Worm (Caenorhabditis elegans) whole organism, L4 larva: ENCODE data around the gene ZK829.1.

Experiments used
- F10B5.3 ChIP-seq: sonication (generic microtip); optimal IDR thresholded peaks from 2 replicates; lab custom pipeline; 2016; ENCODE audit warnings: mild to moderate bottlenecking, missing genetic modification characterization, missing compliant biosample characterization
- F37D6.2 ChIP-seq: sonication (generic microtip); optimal IDR thresholded peaks from 2 replicates; lab custom pipeline; 2016; ENCODE audit warnings: mild to moderate bottlenecking, missing genetic modification characterization, missing compliant biosample characterization
- F49E8.2 ChIP-seq: sonication (generic microtip); optimal IDR thresholded peaks from 2 replicates; lab custom pipeline; 2016; ENCODE audit warnings: missing compliant biosample characterization, mild to moderate bottlenecking, missing genetic modification characterization, borderline replicate concordance
- R02D3.7 ChIP-seq: fragments of 150-350 bp; sonication (generic microtip); optimal IDR thresholded peaks from 3 replicates; lab custom pipeline; 2014; ENCODE audit warnings: missing biosample characterization, missing genetic modification characterization
- T20F7.1 ChIP-seq: fragments of 200-800 bp; sonication (Bioruptor generic); optimal IDR thresholded peaks from 2 replicates; lab custom pipeline; 2018; ENCODE audit warnings: mild to moderate bottlenecking, missing genetic modification characterization, missing compliant biosample characterization
- T26A8.4 ChIP-seq: fragments of 200-800 bp; sonication (Bioruptor generic); IDR thresholded peaks from 2 replicates; pipeline ENCODE4 v1.3.6; 2022; ENCODE audit warnings: missing genetic modification characterization, missing compliant biosample characterization
- Y5F2A.4 ChIP-seq: fragments of 200-800 bp; sonication (Bioruptor generic); optimal IDR thresholded peaks from 2 replicates; lab custom pipeline; 2018; ENCODE audit warnings: mild to moderate bottlenecking, missing genetic modification characterization, missing compliant biosample characterization
- Y75B8A.6 ChIP-seq: fragments of 200-800 bp; sonication (Bioruptor generic); IDR thresholded peaks from 2 replicates; pipeline ENCODE4 v1.3.6; 2022; ENCODE audit warnings: missing genetic modification reagents, missing genetic modification characterization, missing compliant biosample characterization
- aha-1 ChIP-seq: fragments of 150-350 bp; peaks from one replicate; lab custom pipeline; 2014; ENCODE audit warnings: missing biosample characterization, missing genetic modification characterization
- attf-4 ChIP-seq: sonication (generic microtip); optimal IDR thresholded peaks from 3 replicates; lab custom pipeline; 2017; ENCODE audit warnings: missing biosample characterization, missing genetic modification characterization
- ceh-20 ChIP-seq: fragments of 200-800 bp; sonication (Bioruptor generic); IDR thresholded peaks from 2 replicates; pipeline ENCODE4 v1.3.6; 2022; ENCODE audit warnings: missing genetic modification reagents, missing genetic modification characterization, missing compliant biosample characterization
- ceh-28 ChIP-seq: fragments of 150-350 bp; optimal IDR thresholded peaks from 2 replicates; lab custom pipeline; 2014; ENCODE audit warnings: missing biosample characterization, missing genetic modification reagents, missing genetic modification characterization
- ceh-62 ChIP-seq: sonication (generic microtip); optimal IDR thresholded peaks from 2 replicates; lab custom pipeline; 2017; ENCODE audit warnings: missing biosample characterization, missing genetic modification characterization
- daf-16 ChIP-seq, 3 experiments: sonication (generic microtip); optimal IDR thresholded peaks; 2 replicates each; lab custom pipeline; 2016 to 2017; ENCODE audit warnings: missing genetic modification characterization in 3 of 3, missing genetic modification reagents in 3 of 3, mild to moderate bottlenecking in 2 of 3, missing compliant biosample characterization in 2 of 3, missing biosample characterization in 1 of 3, moderate library complexity in 1 of 3
- daf-19 ChIP-seq: fragments of 200-800 bp; sonication (Bioruptor generic); conservative IDR thresholded peaks from 2 replicates; pipeline ENCODE4 v1.3.6; 2022; ENCODE audit warnings: missing genetic modification characterization, missing compliant biosample characterization
- daf-8 ChIP-seq: fragments of 200-800 bp; sonication (Bioruptor generic); IDR thresholded peaks from 2 replicates; pipeline ENCODE4 v1.3.6; 2022; ENCODE audit warnings: missing genetic modification characterization, missing compliant biosample characterization
- dmd-6 ChIP-seq: fragments of 200-800 bp; sonication (Bioruptor generic); IDR thresholded peaks from 2 replicates; pipeline ENCODE4 v1.3.6; 2022; ENCODE audit warnings: missing genetic modification reagents, missing genetic modification characterization, missing compliant biosample characterization
- dmd-8 ChIP-seq: fragments of 200-800 bp; sonication (Bioruptor generic); IDR thresholded peaks from 2 replicates; pipeline ENCODE4 v1.3.6; 2022; ENCODE audit warnings: missing genetic modification characterization, missing compliant biosample characterization
- dpl-1 ChIP-seq: fragments of 150-350 bp; optimal IDR thresholded peaks from 2 replicates; lab custom pipeline; 2014; ENCODE audit warnings: missing biosample characterization, missing genetic modification reagents, missing genetic modification characterization
- dve-1 ChIP-seq: sonication (generic microtip); optimal IDR thresholded peaks from 2 replicates; lab custom pipeline; 2017; ENCODE audit warnings: antibody characterized with exemption, mild to moderate bottlenecking, missing genetic modification characterization, missing compliant biosample characterization; ENCODE audit not compliant: insufficient read depth
- egl-27 ChIP-seq: sonication (generic microtip); optimal IDR thresholded peaks from 3 replicates; lab custom pipeline; 2017; ENCODE audit warnings: missing biosample characterization, missing genetic modification reagents, missing genetic modification characterization
- fos-1 ChIP-seq: fragments of 150-350 bp; optimal IDR thresholded peaks from 2 replicates; lab custom pipeline; 2014; ENCODE audit warnings: missing biosample characterization, missing genetic modification characterization
- hif-1 ChIP-seq, 2 experiments: sonication (generic microtip); optimal IDR thresholded peaks; 2 replicates each; lab custom pipeline; 2016 to 2017; ENCODE audit warnings: missing compliant biosample characterization in 2 of 2, missing genetic modification characterization in 2 of 2, missing genetic modification reagents in 2 of 2, missing genotype in 2 of 2, mild to moderate bottlenecking in 1 of 2
- hlh-11 ChIP-seq: fragments of 200-800 bp; sonication (Bioruptor generic); optimal IDR thresholded peaks from 2 replicates; lab custom pipeline; 2018; ENCODE audit warnings: mild to moderate bottlenecking, missing genetic modification characterization, missing compliant biosample characterization
- hlh-30 ChIP-seq: sonication (generic microtip); optimal IDR thresholded peaks from 2 replicates; lab custom pipeline; 2017; ENCODE audit warnings: antibody characterized with exemption, mild to moderate bottlenecking, missing genetic modification characterization, missing compliant biosample characterization; ENCODE audit not compliant: insufficient read depth
- jun-1 ChIP-seq: fragments of 150-350 bp; optimal IDR thresholded peaks from 2 replicates; lab custom pipeline; 2014; ENCODE audit warnings: missing biosample characterization, missing genetic modification reagents, missing genetic modification characterization
- lim-7 ChIP-seq: fragments of 200-800 bp; sonication (Bioruptor generic); IDR thresholded peaks from 2 replicates; pipeline ENCODE4 v1.3.6; 2022; ENCODE audit warnings: missing genetic modification characterization, missing compliant biosample characterization
- lin-1 ChIP-seq: fragments of 200-800 bp; sonication (Bioruptor generic); IDR thresholded peaks from 2 replicates; pipeline ENCODE4 v1.3.6; 2022; ENCODE audit warnings: missing genetic modification reagents, missing genetic modification characterization, missing compliant biosample characterization
- lin-13 ChIP-seq: fragments of 150-350 bp; optimal IDR thresholded peaks from 2 replicates; lab custom pipeline; 2014; ENCODE audit warnings: missing biosample characterization, missing genetic modification reagents, missing genetic modification characterization
- lin-38 ChIP-seq: fragments of 200-800 bp; sonication (Bioruptor generic); IDR thresholded peaks from 2 replicates; pipeline ENCODE4 v1.3.6; 2022; ENCODE audit warnings: missing genetic modification reagents, missing genetic modification characterization, missing compliant biosample characterization
- lin-39 ChIP-seq: fragments of 150-350 bp; optimal IDR thresholded peaks from 2 replicates; lab custom pipeline; 2014; ENCODE audit warnings: missing biosample characterization, missing genetic modification reagents, missing genetic modification characterization
- madf-5 ChIP-seq, 2 experiments: fragments of 200-800 bp; sonication (Bioruptor generic); IDR thresholded peaks; 2 replicates each; pipeline ENCODE4 v1.3.6; 2022; ENCODE audit warnings: missing compliant biosample characterization in 2 of 2, missing genetic modification characterization in 2 of 2
- madf-9 ChIP-seq: fragments of 200-800 bp; sonication (Bioruptor generic); conservative IDR thresholded peaks from 2 replicates; pipeline ENCODE4 v1.3.6; 2022; ENCODE audit warnings: missing genetic modification reagents, missing genetic modification characterization, missing compliant biosample characterization
- mdl-1 ChIP-seq, 2 experiments: fragments of 150-350 bp in 1 of 2; sonication (generic microtip) in 1 of 2; optimal IDR thresholded peaks; 2 replicates each; lab custom pipeline; 2014 to 2017; ENCODE audit warnings: missing biosample characterization in 2 of 2, missing genetic modification characterization in 2 of 2
- nhr-10 ChIP-seq: fragments of 150-350 bp; optimal IDR thresholded peaks from 2 replicates; lab custom pipeline; 2014; ENCODE audit warnings: missing biosample characterization, missing genetic modification characterization
- nhr-102 ChIP-seq: sonication (generic microtip); optimal IDR thresholded peaks from 2 replicates; lab custom pipeline; 2016; ENCODE audit warnings: mild to moderate bottlenecking, missing genetic modification characterization, moderate library complexity, missing compliant biosample characterization
- nhr-237 ChIP-seq: sonication (generic microtip); optimal IDR thresholded peaks from 2 replicates; lab custom pipeline; 2017; ENCODE audit warnings: missing biosample characterization, missing genetic modification characterization
- nhr-25 ChIP-seq: sonication (generic microtip); optimal IDR thresholded peaks from 2 replicates; lab custom pipeline; 2017; ENCODE audit warnings: missing genetic modification characterization, mild to moderate bottlenecking, missing compliant biosample characterization, antibody characterized with exemption, moderate library complexity, borderline replicate concordance; ENCODE audit not compliant: insufficient read depth
- nhr-28 ChIP-seq: fragments of 150-350 bp; optimal IDR thresholded peaks from 2 replicates; lab custom pipeline; 2014; ENCODE audit warnings: missing biosample characterization, missing genetic modification characterization
- nhr-41 ChIP-seq: fragments of 200-800 bp; sonication (Bioruptor generic); IDR thresholded peaks from 2 replicates; pipeline ENCODE4 v1.3.6; 2022; ENCODE audit warnings: missing genetic modification reagents, missing genetic modification characterization, missing compliant biosample characterization
- snpc-4 ChIP-seq: fragments of 150-350 bp; optimal IDR thresholded peaks from 2 replicates; lab custom pipeline; 2014; ENCODE audit warnings: missing biosample characterization, missing genetic modification characterization
- spr-1 ChIP-seq: sonication (generic microtip); optimal IDR thresholded peaks from 2 replicates; lab custom pipeline; 2016; ENCODE audit warnings: mild to moderate bottlenecking, missing genetic modification characterization, missing compliant biosample characterization
- spr-3 ChIP-seq: fragments of 200-800 bp; sonication (Bioruptor generic); optimal IDR thresholded peaks from 2 replicates; lab custom pipeline; 2018; ENCODE audit warnings: mild to moderate bottlenecking, missing genetic modification characterization, missing compliant biosample characterization
- unc-130 ChIP-seq: sonication (generic microtip); optimal IDR thresholded peaks from 2 replicates; lab custom pipeline; 2016; ENCODE audit warnings: missing genetic modification reagents, missing genetic modification characterization, missing compliant biosample characterization
- vab-7 ChIP-seq: fragments of 200-800 bp; sonication (Bioruptor generic); IDR thresholded peaks from 2 replicates; pipeline ENCODE4 v1.3.6; 2022; ENCODE audit warnings: missing genetic modification reagents, missing genetic modification characterization, missing compliant biosample characterization
- zag-1 ChIP-seq: fragments of 150-350 bp; optimal IDR thresholded peaks from 2 replicates; lab custom pipeline; 2014; ENCODE audit warnings: missing biosample characterization, missing genetic modification characterization
- zfp-2 ChIP-seq: sonication (generic microtip); optimal IDR thresholded peaks from 2 replicates; lab custom pipeline; 2016; ENCODE audit warnings: mild to moderate bottlenecking, missing genetic modification characterization, missing compliant biosample characterization
- zfp-3 ChIP-seq: fragments of 200-800 bp; sonication (Bioruptor generic); conservative IDR thresholded peaks from 2 replicates; pipeline ENCODE4 v1.3.6; 2022; ENCODE audit warnings: missing genetic modification reagents, missing genetic modification characterization, missing compliant biosample characterization
- zip-11 ChIP-seq: fragments of 200-800 bp; sonication (Bioruptor generic); IDR thresholded peaks from 2 replicates; pipeline ENCODE4 v1.3.6; 2022; ENCODE audit warnings: missing genetic modification characterization, missing compliant biosample characterization

The ZK829.1 gene

ce11 chrIV:11917886-11918285 is 24.3 kb downstream of the ZK829.1 start (continued):
- TF ChIP-seq dmd-8 (GFP tag; lab: Robert Waterston, UW) (no peak), nhr-102 (tag; lab: Kevin White, UChicago) (no peak), lin-39 (tag; lab: Kevin White, UChicago) (no peak), nhr-28 (tag; lab: Kevin White, UChicago) (peak; percentile 54), aha-1 (tag; lab: Kevin White, UChicago) (peak; percentile 1), daf-16 (GFP tag; optimal IDR thresholded peaks at IDR 0.05; lab: Kevin White, UChicago) (no peak), daf-16 (tag; optimal IDR thresholded peaks at IDR 0.05; lab: Kevin White, UChicago) (peak; percentile 56), zip-11 (no peak), zfp-3 (GFP tag; lab: Robert Waterston, UW) (no peak), dmd-6 (GFP tag; lab: Robert Waterston, UW) (peak; percentile 67), madf-5 (GFP tag; IDR thresholded peaks at IDR 0.05; lab: Robert Waterston, UW) (no peak), hif-1 (tag; optimal IDR thresholded peaks at IDR 0.05; lab: Kevin White, UChicago) (no peak), hlh-11 (peak; percentile 38), nhr-237 (tag; lab: Kevin White, UChicago) (no peak), fos-1 (no peak), egl-27 (tag; lab: Kevin White, UChicago) (no peak), ceh-20 (GFP tag; lab: Robert Waterston, UW) (no peak), T20F7.1 (GFP tag; lab: Kevin White, UChicago) (peak; percentile 12), T26A8.4 (GFP tag; lab: Robert Waterston, UW) (no peak)

ce11 chrIV:11916907-11917306 is 25.3 kb downstream of the ZK829.1 start, which contains the start of gene ZK822.10:
TSS of gene ZK822.10 (plus strand) at chrIV:11917137.
- TF ChIP-seq lim-7 (GFP tag; lab: Robert Waterston, UW) (no peak), R02D3.7 (tag; lab: Kevin White, UChicago) (no peak), attf-4 (no peak), unc-130 (GFP tag; lab: Kevin White, UChicago) (no peak), lin-1 (GFP tag; lab: Robert Waterston, UW) (no peak), ceh-62 (tag; lab: Kevin White, UChicago) (no peak), hlh-30 (peak; percentile 44), madf-9 (GFP tag; lab: Robert Waterston, UW) (no peak), nhr-10 (tag; lab: Kevin White, UChicago) (no peak), ceh-28 (tag; lab: Kevin White, UChicago) (no peak), vab-7 (GFP tag; lab: Robert Waterston, UW) (no peak), jun-1 (tag; lab: Kevin White, UChicago) (no peak), daf-19 (no peak), dmd-6 (GFP tag; lab: Robert Waterston, UW) (peak; percentile 72), F37D6.2 (tag; lab: Kevin White, UChicago) (no peak), F10B5.3 (no peak), daf-8 (no peak), lin-39 (tag; lab: Kevin White, UChicago) (no peak), zip-11 (no peak), nhr-41 (no peak), Y75B8A.6 (GFP tag; lab: Robert Waterston, UW) (no peak), zfp-3 (GFP tag; lab: Robert Waterston, UW) (no peak), nhr-25 (tag; lab: Kevin White, UChicago) (no peak), lin-13 (GFP tag; lab: Kevin White, UChicago) (no peak), F49E8.2 (tag; lab: Kevin White, UChicago) (no peak), snpc-4 (no peak), lin-38 (GFP tag; lab: Robert Waterston, UW) (no peak), dve-1 (tag; lab: Kevin White, UChicago) (peak; percentile 77), spr-1 (tag; lab: Kevin White, UChicago) (no peak), mdl-1 (tag; optimal IDR thresholded peaks at IDR 0.05; lab: Kevin White, UChicago) (peak in 1 of 2 experiments; percentile 1), zag-1 (tag; lab: Kevin White, UChicago) (no peak), dpl-1 (peak; percentile 7), T26A8.4 (GFP tag; lab: Robert Waterston, UW) (no peak), spr-3 (GFP tag; lab: Kevin White, UChicago) (no peak), zfp-2 (no peak), Y5F2A.4 (GFP tag; lab: Kevin White, UChicago) (no peak)
